Fruit fly (Drosophila melanogaster): Measurements from ENCODE around the gene CG42591.

- TF ChIP-seq psq (optimal IDR thresholded peaks at IDR 0.05) (no peak), h (optimal IDR thresholded peaks at IDR 0.05) (no peak), Sin3A (optimal IDR thresholded peaks at IDR 0.05) (no peak), ttk (optimal IDR thresholded peaks at IDR 0.05) (no peak), Myc (optimal IDR thresholded peaks at IDR 0.05) (no peak), insv (optimal IDR thresholded peaks at IDR 0.05) (no peak)
Observed at dm6 chr3L:8024278-8025140, 45.3 kb downstream of the CG42591 start.

Data from Kc167 (cell line).